Fruit fly (Drosophila melanogaster) whole organism, pupa: ENCODE results near the gene tkv.
A peak's percentile ranks its signal among the peaks of the same experiment; 100 is the strongest.

Experiments
- CG10348 ChIP-seq: fragments of 200-800 bp; sonication (Bioruptor generic); IDR thresholded peaks from 2 replicates; pipeline ENCODE4 v1.3.6; 2022; ENCODE audit warnings: missing biosample characterization, missing genetic modification characterization
- CG12605 ChIP-seq: fragments of 200-800 bp; sonication (Bioruptor generic); IDR thresholded peaks from 2 replicates; pipeline ENCODE4 v1.3.6; 2022; ENCODE audit warnings: missing biosample characterization, missing genetic modification characterization
- CG13204 ChIP-seq: fragments of 200-800 bp; sonication (Bioruptor generic); optimal IDR thresholded peaks from 2 replicates; lab custom pipeline; 2018; ENCODE audit warnings: missing biosample characterization, mild to moderate bottlenecking, missing genetic modification characterization, moderate library complexity
- CG14655 ChIP-seq: fragments of 200-800 bp; sonication (Bioruptor generic); optimal IDR thresholded peaks from 3 replicates; lab custom pipeline; 2017; ENCODE audit warnings: mild to moderate bottlenecking, missing biosample characterization, missing genetic modification reagents, missing genetic modification characterization
- CG15710 ChIP-seq: fragments of 200-800 bp; sonication (Bioruptor generic); optimal IDR thresholded peaks from 2 replicates; lab custom pipeline; 2018; ENCODE audit warnings: missing biosample characterization, mild to moderate bottlenecking, missing genetic modification characterization, moderate library complexity
- CG17806 ChIP-seq: fragments of 200-800 bp; sonication (Bioruptor generic); optimal IDR thresholded peaks from 2 replicates; lab custom pipeline; 2018; ENCODE audit warnings: missing biosample characterization, mild to moderate bottlenecking, missing genetic modification characterization, moderate library complexity
- CG32121 ChIP-seq: fragments of 200-800 bp; sonication (Bioruptor generic); IDR thresholded peaks from 2 replicates; pipeline ENCODE4 v1.3.6; 2022; ENCODE audit warnings: missing biosample characterization, missing genetic modification characterization
- CG34367 ChIP-seq: fragments of 200-800 bp; sonication (Bioruptor generic); optimal IDR thresholded peaks from 2 replicates; lab custom pipeline; 2018; ENCODE audit warnings: missing biosample characterization, mild to moderate bottlenecking, missing genetic modification characterization
- CG4496 ChIP-seq: fragments of 200-800 bp; sonication (Bioruptor generic); IDR thresholded peaks from 3 replicates; pipeline ENCODE4 v1.3.6; 2022; ENCODE audit warnings: missing biosample characterization, missing genetic modification characterization
- CG8159 ChIP-seq: fragments of 200-800 bp; sonication (Bioruptor generic); optimal IDR thresholded peaks from 3 replicates; lab custom pipeline; 2018; ENCODE audit warnings: missing biosample characterization, mild to moderate bottlenecking, missing genetic modification characterization, moderate library complexity
- CG8301 ChIP-seq: fragments of 200-800 bp; sonication (Bioruptor generic); optimal IDR thresholded peaks from 2 replicates; lab custom pipeline; 2018; ENCODE audit warnings: missing biosample characterization, mild to moderate bottlenecking, missing genetic modification characterization
- CG9948 ChIP-seq: fragments of 200-800 bp; sonication (Bioruptor generic); optimal IDR thresholded peaks from 2 replicates; lab custom pipeline; 2018; ENCODE audit warnings: missing biosample characterization, mild to moderate bottlenecking, missing genetic modification characterization, moderate library complexity
- D1 ChIP-seq: fragments of 200-800 bp; sonication (Bioruptor generic); optimal IDR thresholded peaks from 2 replicates; lab custom pipeline; 2018; ENCODE audit warnings: missing biosample characterization, mild to moderate bottlenecking, missing genetic modification characterization, moderate library complexity
- EcR ChIP-seq: fragments of 200-800 bp; sonication (Bioruptor generic); optimal IDR thresholded peaks from 3 replicates; lab custom pipeline; 2019; ENCODE audit warnings: missing biosample characterization, missing genetic modification characterization, mild to moderate bottlenecking, moderate library complexity, missing genetic modification reagents
- Ets98B ChIP-seq: fragments of 200-800 bp; sonication (Bioruptor generic); IDR thresholded peaks from 2 replicates; pipeline ENCODE4 v1.3.6; 2022; ENCODE audit warnings: missing biosample characterization, missing genetic modification characterization
- Pif1A ChIP-seq: fragments of 200-800 bp; sonication (Bioruptor generic); optimal IDR thresholded peaks from 3 replicates; lab custom pipeline; 2016; ENCODE audit warnings: missing biosample characterization, missing genetic modification characterization
- Pif1B ChIP-seq: fragments of 200-800 bp; sonication (Bioruptor generic); optimal IDR thresholded peaks from 3 replicates; lab custom pipeline; 2016; ENCODE audit warnings: missing biosample characterization, missing genetic modification characterization
- Snoo ChIP-seq: fragments of 200-800 bp; sonication (Bioruptor generic); optimal IDR thresholded peaks from 3 replicates; lab custom pipeline; 2017; ENCODE audit warnings: missing biosample characterization, mild to moderate bottlenecking, missing genetic modification characterization, inconsistent platforms
- fd96Ca ChIP-seq: fragments of 200-800 bp; sonication (Bioruptor generic); IDR thresholded peaks from 3 replicates; pipeline ENCODE4 v1.3.6; 2022; ENCODE audit warnings: missing biosample characterization, missing genetic modification characterization
- gl ChIP-seq: fragments of 200-800 bp; sonication (Bioruptor generic); optimal IDR thresholded peaks from 2 replicates; lab custom pipeline; 2018; ENCODE audit warnings: missing biosample characterization, mild to moderate bottlenecking, missing genetic modification characterization
- rn ChIP-seq: fragments of 200-800 bp; sonication (Bioruptor generic); IDR thresholded peaks from 2 replicates; pipeline ENCODE4 v1.3.6; 2022; ENCODE audit warnings: missing biosample characterization, missing genetic modification characterization

Gene tkv

DNA sequence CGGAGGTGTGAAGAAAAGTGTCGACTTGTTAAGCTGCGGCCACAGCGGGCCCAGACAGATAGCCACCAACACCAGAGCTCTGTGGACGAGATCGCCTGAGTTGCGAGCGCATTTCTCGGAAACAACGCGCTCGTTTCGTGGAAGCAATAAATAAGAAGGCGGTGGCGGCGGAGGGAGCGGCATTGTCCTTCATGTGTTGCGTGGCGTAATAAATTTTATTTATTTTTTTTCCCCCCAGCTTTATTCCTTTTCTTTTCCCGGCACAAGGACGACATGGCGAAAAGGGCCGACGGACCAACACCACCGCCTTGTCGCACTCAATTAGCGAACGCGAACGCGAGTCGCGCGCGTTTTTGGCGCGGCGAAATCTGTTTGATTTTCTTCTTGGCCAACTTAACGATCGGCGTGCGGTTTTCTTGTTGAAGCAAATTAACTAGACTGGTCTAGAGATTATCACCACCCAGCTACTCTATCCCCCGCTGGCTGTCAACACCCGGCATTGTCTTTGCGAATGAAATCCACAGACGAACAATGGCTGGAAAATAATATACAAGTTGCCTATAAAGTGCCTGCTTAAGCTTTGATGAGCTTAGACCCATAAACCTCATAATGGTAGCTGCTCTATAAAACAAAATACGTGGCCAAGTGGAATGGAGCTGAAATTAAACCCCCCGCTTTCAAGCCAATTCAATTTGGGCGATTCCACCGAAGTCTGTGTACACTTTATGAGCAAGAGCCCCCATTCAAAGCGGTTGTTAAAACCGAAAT lies 11.9 kb downstream of the tkv start:
- TF ChIP-seq CG4496 (GFP tag; lab: Robert Waterston, UW) (0 out of 3 replicates have a peak, but pooled peaks have one; percentile 18), EcR (GFP tag; lab: Kevin White, UChicago) (peak; percentile 49), CG34367 (tag; lab: Kevin White, UChicago) (no peak), CG8159 (tag; lab: Kevin White, UChicago) (no peak), CG8301 (no peak), CG9948 (tag; lab: Kevin White, UChicago) (no peak), CG12605 (GFP tag; lab: Robert Waterston, UW) (no peak), CG13204 (peak; percentile 76), CG15710 (tag; lab: Kevin White, UChicago) (no peak), Pif1A (GFP tag; lab: Kevin White, UChicago) (no peak), Pif1B (GFP tag; lab: Kevin White, UChicago) (no peak), Ets98B (GFP tag; lab: Robert Waterston, UW) (no peak), rn (GFP tag; lab: Robert Waterston, UW) (no peak), gl (tag; lab: Kevin White, UChicago) (no peak)

DNA sequence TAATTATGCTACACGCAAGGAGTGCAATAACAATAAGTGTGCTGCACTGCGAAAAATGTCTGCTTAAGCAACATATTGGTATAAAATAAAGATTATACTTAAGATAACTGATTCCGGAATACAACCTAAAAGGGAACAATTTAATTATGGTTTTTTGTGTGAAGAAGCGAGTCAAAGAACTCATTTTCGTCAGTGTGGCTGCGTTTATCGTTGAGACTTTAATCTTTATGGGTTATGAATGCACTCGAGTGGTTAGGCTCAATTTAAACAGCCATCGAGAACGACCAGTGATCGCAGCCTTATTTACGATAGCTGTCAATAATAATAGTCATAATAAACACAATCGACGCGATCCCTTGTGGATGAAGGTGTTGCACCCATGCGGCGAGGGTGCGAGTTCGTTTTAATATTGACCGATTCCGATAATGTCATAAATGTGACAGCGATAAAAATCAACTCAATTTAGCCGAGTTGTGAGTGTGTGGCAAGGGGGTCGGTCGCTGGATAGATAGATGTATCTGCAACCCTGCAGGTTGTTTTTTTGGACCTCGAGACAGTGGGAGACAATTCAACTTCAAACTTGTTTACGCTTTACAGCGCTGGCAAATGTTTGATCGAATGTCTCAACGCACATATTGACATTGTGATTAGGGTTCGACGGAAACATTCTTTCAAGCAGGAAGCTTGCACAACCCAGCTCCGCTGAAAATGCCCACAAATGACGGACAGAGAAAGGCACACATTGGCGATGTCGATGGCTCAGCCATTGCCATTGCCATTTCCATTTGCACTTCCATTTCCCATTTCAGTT lies 14.9 kb downstream of the tkv start:
- TF ChIP-seq gl (tag; lab: Kevin White, UChicago) (peak; percentile 40), CG8159 (tag; lab: Kevin White, UChicago) (peak; percentile 68), Pif1A (GFP tag; lab: Kevin White, UChicago) (peak; percentile 62), CG12605 (GFP tag; lab: Robert Waterston, UW) (no peak; the same call in 1 of the 2 replicates), CG15710 (tag; lab: Kevin White, UChicago) (peak; percentile 56), CG9948 (tag; lab: Kevin White, UChicago) (peak; percentile 55), CG32121 (GFP tag; lab: Robert Waterston, UW) (no peak), Snoo (peak; percentile 61), CG13204 (peak; percentile 38), CG17806 (tag; lab: Kevin White, UChicago) (peak; percentile 67), D1 (tag; lab: Kevin White, UChicago) (no peak), CG4496 (GFP tag; lab: Robert Waterston, UW) (peak; percentile 69; the same call in 1 of the 3 replicates), CG8301 (peak; percentile 33), CG10348 (GFP tag; lab: Robert Waterston, UW) (no peak), CG14655 (GFP tag; lab: Kevin White, UChicago) (peak; percentile 40), Pif1B (GFP tag; lab: Kevin White, UChicago) (peak; percentile 37), fd96Ca (GFP tag; lab: Robert Waterston, UW) (peak; percentile 65; the same call in 1 of the 3 replicates), Ets98B (GFP tag; lab: Robert Waterston, UW) (peak; percentile 30), CG34367 (tag; lab: Kevin White, UChicago) (peak; percentile 42), rn (GFP tag; lab: Robert Waterston, UW) (peak; percentile 29; the same call in 1 of the 2 replicates), EcR (GFP tag; lab: Kevin White, UChicago) (peak; percentile 87)

DNA sequence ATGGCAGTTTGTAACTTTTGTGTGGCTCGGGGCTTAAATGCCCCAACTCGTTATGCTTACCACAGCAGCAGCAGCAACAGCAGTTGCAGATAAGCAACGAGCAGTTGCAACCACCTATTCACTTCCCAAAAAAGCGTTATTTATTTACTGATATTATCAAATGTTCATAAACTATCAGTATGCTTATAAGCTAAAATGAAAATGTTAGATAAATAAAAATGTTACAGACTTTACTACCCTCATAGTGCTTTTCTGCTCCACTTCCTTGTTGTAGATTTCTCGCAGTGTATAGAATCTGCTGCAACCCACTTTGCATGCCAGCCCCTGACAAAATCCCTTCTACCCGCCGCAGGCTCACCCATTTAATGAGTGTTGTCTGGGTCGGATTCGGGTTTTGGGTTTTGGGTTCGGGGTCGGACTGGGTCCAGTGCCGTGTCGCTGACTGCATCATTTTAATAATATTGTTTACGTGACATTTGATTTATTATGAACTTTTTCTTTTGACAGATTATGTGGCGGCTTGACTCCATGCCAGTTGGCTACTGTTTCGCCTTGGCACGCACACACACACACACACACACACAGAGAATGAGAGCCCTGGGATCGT lies 17.0 kb downstream of the tkv start:
- TF ChIP-seq Pif1A (GFP tag; lab: Kevin White, UChicago) = peak; percentile 89
- TF ChIP-seq CG4496 (GFP tag; lab: Robert Waterston, UW) = peak; percentile 84
- TF ChIP-seq CG9948 (tag; lab: Kevin White, UChicago) = peak; percentile 92
- TF ChIP-seq Snoo = peak; percentile 95
- TF ChIP-seq Pif1B (GFP tag; lab: Kevin White, UChicago) = peak; percentile 89
- TF ChIP-seq EcR (GFP tag; lab: Kevin White, UChicago) = peak; percentile 35
- peak; percentile 94 for TF ChIP-seq CG17806 (tag; lab: Kevin White, UChicago)
- TF ChIP-seq rn (GFP tag; lab: Robert Waterston, UW) = peak; percentile 77
- peak; percentile 62 for TF ChIP-seq CG32121 (GFP tag; lab: Robert Waterston, UW)
- TF ChIP-seq CG8159 (tag; lab: Kevin White, UChicago) = peak; percentile 94
- TF ChIP-seq CG34367 (tag; lab: Kevin White, UChicago) = peak; percentile 93
- TF ChIP-seq fd96Ca (GFP tag; lab: Robert Waterston, UW) = peak; percentile 76
- TF ChIP-seq CG15710 (tag; lab: Kevin White, UChicago) = peak; percentile 93
- TF ChIP-seq Ets98B (GFP tag; lab: Robert Waterston, UW) = peak; percentile 72
- peak; percentile 89 for TF ChIP-seq D1 (tag; lab: Kevin White, UChicago)
- TF ChIP-seq CG13204 = peak; percentile 82
- TF ChIP-seq CG10348 (GFP tag; lab: Robert Waterston, UW) = no peak
- peak; percentile 87 for TF ChIP-seq gl (tag; lab: Kevin White, UChicago)
- peak; percentile 90 for TF ChIP-seq CG14655 (GFP tag; lab: Kevin White, UChicago)
- TF ChIP-seq CG12605 (GFP tag; lab: Robert Waterston, UW) = peak; percentile 76
- peak; percentile 89 for TF ChIP-seq CG8301
- TF ChIP-seq, all 21 proteins: peak for 20

DNA sequence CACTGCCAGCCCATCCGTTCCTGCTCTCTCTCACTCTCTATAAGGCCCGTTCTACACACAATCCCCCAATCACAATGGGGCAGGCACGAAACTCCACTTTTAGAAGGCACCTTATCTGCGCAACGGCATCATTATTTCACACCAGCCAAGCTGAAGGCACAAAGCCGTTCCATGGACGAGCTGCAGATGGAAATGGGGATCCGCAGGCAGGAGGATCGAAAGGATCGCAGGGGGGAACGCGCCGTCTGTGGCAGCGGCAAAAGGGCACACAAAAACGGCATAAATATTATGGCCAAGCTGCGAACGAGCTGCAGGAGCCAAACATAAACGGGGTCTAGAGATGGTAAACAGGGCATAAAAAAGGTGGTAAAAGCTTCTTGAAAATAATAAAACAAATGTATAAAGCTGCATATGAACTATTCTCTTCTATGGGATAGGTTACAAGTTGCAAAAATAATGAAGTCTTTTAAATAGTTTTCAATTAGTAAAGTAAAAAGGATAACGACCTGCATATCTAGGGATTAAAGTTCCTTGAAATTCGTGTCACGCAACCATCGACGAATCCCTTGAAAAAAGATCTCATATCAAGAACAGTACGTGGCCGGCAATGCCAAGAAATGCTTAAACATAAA lies 18.7 kb downstream of the tkv start:
- TF ChIP-seq CG32121 (GFP tag; lab: Robert Waterston, UW) (no peak), CG17806 (tag; lab: Kevin White, UChicago) (peak; percentile 70), CG14655 (GFP tag; lab: Kevin White, UChicago) (peak; percentile 62), Pif1A (GFP tag; lab: Kevin White, UChicago) (peak; percentile 58), EcR (GFP tag; lab: Kevin White, UChicago) (peak; percentile 7), CG15710 (tag; lab: Kevin White, UChicago) (peak; percentile 70), CG9948 (tag; lab: Kevin White, UChicago) (peak; percentile 69), CG34367 (tag; lab: Kevin White, UChicago) (peak; percentile 59), Ets98B (GFP tag; lab: Robert Waterston, UW) (no peak), rn (GFP tag; lab: Robert Waterston, UW) (no peak), CG8159 (tag; lab: Kevin White, UChicago) (peak; percentile 71), CG8301 (peak; percentile 33), CG13204 (peak; percentile 51), CG4496 (GFP tag; lab: Robert Waterston, UW) (no peak; the same call in 2 of the 3 replicates), fd96Ca (GFP tag; lab: Robert Waterston, UW) (0 out of 3 replicates have a peak, but pooled peaks have one; percentile 5), CG10348 (GFP tag; lab: Robert Waterston, UW) (no peak), CG12605 (GFP tag; lab: Robert Waterston, UW) (no peak), D1 (tag; lab: Kevin White, UChicago) (no peak), Pif1B (GFP tag; lab: Kevin White, UChicago) (peak; percentile 57), Snoo (peak; percentile 53), gl (tag; lab: Kevin White, UChicago) (no peak)
